Worm (Caenorhabditis elegans): Measurements from ENCODE around the gene C15C8.7.
A peak's percentile ranks its signal among the peaks of the same experiment; 100 is the strongest.

C15C8.7 gene

DNA sequence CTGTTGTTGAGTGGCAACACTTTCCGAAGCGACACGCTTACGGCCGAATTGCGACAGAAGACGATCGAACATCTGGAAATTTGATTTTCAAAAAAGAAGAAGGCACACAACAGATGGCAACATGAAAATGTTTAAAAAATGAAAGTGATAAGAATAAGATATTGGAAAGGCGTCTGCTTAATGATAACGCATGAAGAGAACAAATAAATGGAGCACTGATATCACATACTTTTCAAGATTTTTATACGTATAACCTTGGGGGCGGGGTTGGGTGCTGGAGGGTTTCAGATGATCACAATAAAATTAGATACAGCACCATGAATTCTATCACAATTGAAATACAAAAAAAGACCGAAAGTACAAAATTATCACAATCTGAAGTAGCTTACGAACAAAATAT is at the start of gene C15C8.7:
Gene C15C8.7 (minus strand): TSS at position 72 of the 400 bp plus-strand sequence.
- TF ChIP-seq nhr-43 (tag; optimal IDR thresholded peaks at IDR 0.05; ENCODE audit: poor library complexity, severe bottlenecking) (no peak), pqm-1 (tag; optimal IDR thresholded peaks at IDR 0.05) (peak; percentile 42), elt-2 (tag; optimal IDR thresholded peaks at IDR 0.05) (peak; percentile 92), nfya-1 (tag; optimal IDR thresholded peaks at IDR 0.05; ENCODE audit: insufficient read depth) (no peak), ceh-82 (tag; optimal IDR thresholded peaks at IDR 0.05) (no peak), nhr-76 (tag; optimal IDR thresholded peaks at IDR 0.05) (no peak)

DNA sequence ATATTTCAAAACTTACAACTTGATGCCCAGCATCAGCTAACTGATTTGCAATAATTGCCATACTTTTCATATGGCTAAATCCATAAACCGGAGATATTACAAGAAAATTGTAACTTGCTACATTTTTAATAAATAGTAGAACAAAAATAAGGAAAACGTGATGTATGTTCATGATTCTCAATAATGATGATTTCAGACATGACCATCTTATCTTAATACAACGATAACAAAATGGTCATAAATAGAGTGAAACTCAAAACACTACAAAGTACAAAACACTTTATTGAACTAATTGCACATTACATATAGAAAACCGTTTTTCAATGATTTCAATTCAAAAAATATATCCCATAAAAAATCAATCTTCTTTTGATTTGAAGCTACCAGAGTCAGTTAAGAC is 47.9 kb upstream of the C15C8.7 start, which contains the start of gene ugt-5:
Gene ugt-5 (minus strand): TSS at position 214 of the 400 bp plus-strand sequence.
- TF ChIP-seq elt-2 (tag; optimal IDR thresholded peaks at IDR 0.05), result peak; percentile 52
- no peak for TF ChIP-seq eor-1 (tag; optimal IDR thresholded peaks at IDR 0.05)
- TF ChIP-seq pqm-1 (tag; optimal IDR thresholded peaks at IDR 0.05), result peak; percentile 86
- TF ChIP-seq skn-1 (tag; optimal IDR thresholded peaks at IDR 0.05), result peak; percentile 68

DNA sequence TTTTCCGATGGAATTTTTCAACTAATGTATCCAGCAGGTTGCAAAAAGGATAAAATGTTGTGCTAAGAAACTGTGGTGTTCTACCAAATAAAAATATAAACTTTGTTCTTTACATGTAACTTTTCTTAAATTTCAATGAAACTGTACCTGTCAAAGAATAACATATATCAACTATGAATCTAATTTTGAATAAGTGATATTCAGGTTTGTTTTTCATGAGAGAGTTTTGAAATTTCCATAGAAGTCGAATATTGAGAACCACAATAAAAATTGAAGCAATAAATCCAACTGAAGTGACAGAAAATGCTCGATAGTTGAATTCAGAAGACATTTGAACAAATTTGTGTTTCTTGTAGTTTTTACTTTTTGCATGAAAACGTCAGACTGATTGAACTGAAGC is 45.3 kb upstream of the C15C8.7 start, which contains the start of gene srbc-43:
Gene srbc-43 (minus strand): TSS at position 331 of the 400 bp plus-strand sequence.
- no peak for TF ChIP-seq snpc-4 (tag; optimal IDR thresholded peaks at IDR 0.05)
- no peak for TF ChIP-seq nhr-11 (tag; optimal IDR thresholded peaks at IDR 0.05)
- TF ChIP-seq pha-4 (tag; optimal IDR thresholded peaks at IDR 0.05), result no peak

DNA sequence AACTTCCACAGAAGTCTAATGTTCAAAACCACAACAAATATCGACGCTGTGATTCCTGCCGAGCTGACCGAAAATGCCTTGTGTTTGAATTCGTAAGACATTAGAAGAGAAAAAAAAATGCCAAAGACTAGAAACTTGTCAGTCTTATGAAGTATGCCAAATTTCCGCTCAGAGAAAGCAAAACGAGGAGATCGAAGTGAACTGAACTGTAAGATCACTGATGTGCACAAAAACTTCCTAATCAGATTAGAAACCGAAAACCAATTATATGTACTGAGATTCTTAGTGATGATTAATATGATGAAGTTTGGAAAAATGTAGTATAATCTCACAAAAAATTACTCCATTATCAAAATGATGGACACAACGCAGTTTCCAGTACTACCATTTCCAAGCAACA is 43.6 kb upstream of the C15C8.7 start, which contains the start of gene srbc-44:
Gene srbc-44 (minus strand): TSS at position 101 of the 400 bp plus-strand sequence.
- no peak for TF ChIP-seq pha-4 (tag; optimal IDR thresholded peaks at IDR 0.05)

- peak; percentile 44 for TF ChIP-seq nhr-25 (tag; optimal IDR thresholded peaks at IDR 0.05)
- no peak for TF ChIP-seq zag-1 (tag; optimal IDR thresholded peaks at IDR 0.05)
These were observed 42.2 kb upstream of the C15C8.7 start, which contains the start of gene fkb-4 for ce11 chrV:12787026-12787425. TSS of gene fkb-4 (minus strand) at chrV:12787126.

ce11 chrV:12786340-12786739 is 41.5 kb upstream of the C15C8.7 start:
- TF ChIP-seq nhr-25 (tag; optimal IDR thresholded peaks at IDR 0.05) (no peak), nhr-11 (tag; optimal IDR thresholded peaks at IDR 0.05) (no peak), nhr-23 (tag; optimal IDR thresholded peaks at IDR 0.05) (no peak), fkh-2 (tag; optimal IDR thresholded peaks at IDR 0.05) (no peak), nhr-237 (tag; optimal IDR thresholded peaks at IDR 0.05) (no peak), pha-4 (tag; optimal IDR thresholded peaks at IDR 0.05) (no peak), pqm-1 (tag; optimal IDR thresholded peaks at IDR 0.05) (no peak), nhr-77 (tag; optimal IDR thresholded peaks at IDR 0.05) (no peak)

ce11 chrV:12784861-12785260 is 40.0 kb upstream of the C15C8.7 start, which contains the start of gene sre-20:
TSS of gene sre-20 (minus strand) at chrV:12784961.
- TF ChIP-seq ceh-9 (tag; optimal IDR thresholded peaks at IDR 0.05) (no peak), nhr-67 (tag; optimal IDR thresholded peaks at IDR 0.05) (no peak), elt-3 (tag; optimal IDR thresholded peaks at IDR 0.05) (no peak), lin-39 (tag; optimal IDR thresholded peaks at IDR 0.05) (no peak)

DNA sequence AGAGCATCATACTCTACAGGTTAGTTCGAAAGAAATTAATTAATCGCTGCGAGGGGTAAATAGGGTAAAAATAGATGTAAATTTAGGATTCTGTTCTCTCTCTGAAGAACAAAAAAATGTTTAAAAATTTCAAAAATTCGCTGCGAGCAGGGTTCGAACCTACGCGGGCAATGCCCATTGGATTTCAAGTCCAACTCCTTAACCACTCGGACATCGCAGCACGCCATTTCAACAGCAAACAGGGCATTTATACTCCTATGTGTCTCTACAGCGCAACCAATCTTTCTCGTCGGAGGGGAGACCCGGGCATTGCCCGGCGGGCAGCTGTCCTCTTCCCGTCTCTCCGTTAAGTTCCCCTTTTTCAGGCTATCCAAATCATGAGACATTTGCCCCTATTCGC is 35.4 kb upstream of the C15C8.7 start:
- no peak for TF ChIP-seq mdl-1 (tag; optimal IDR thresholded peaks at IDR 0.05)
- peak; percentile 29 for TF ChIP-seq nhr-43 (tag; optimal IDR thresholded peaks at IDR 0.05; ENCODE audit: poor library complexity, severe bottlenecking)
- TF ChIP-seq nfya-1 (tag; optimal IDR thresholded peaks at IDR 0.05; ENCODE audit: insufficient read depth), result peak; percentile 49
- TF ChIP-seq lin-15B (tag; optimal IDR thresholded peaks at IDR 0.05), result no peak
- TF ChIP-seq elt-1 (tag; optimal IDR thresholded peaks at IDR 0.05), result no peak
- no peak for TF ChIP-seq aly-2 (tag; optimal IDR thresholded peaks at IDR 0.05)
- peak; percentile 33 for TF ChIP-seq pha-4 (tag; optimal IDR thresholded peaks at IDR 0.05)
- no peak for TF ChIP-seq ztf-11 (tag; optimal IDR thresholded peaks at IDR 0.05)
- TF ChIP-seq zag-1 (tag; optimal IDR thresholded peaks at IDR 0.05), result no peak
- TF ChIP-seq ama-1 (optimal IDR thresholded peaks at IDR 0.05), result no peak
- peak; percentile 35 for TF ChIP-seq ceh-82 (tag; optimal IDR thresholded peaks at IDR 0.05)
- peak; percentile 1 for TF ChIP-seq lin-39 (tag; optimal IDR thresholded peaks at IDR 0.05)
- TF ChIP-seq ZK546.5 (tag; optimal IDR thresholded peaks at IDR 0.05), result no peak
- TF ChIP-seq ceh-28 (tag; optimal IDR thresholded peaks at IDR 0.05), result no peak
- TF ChIP-seq nhr-76 (tag; optimal IDR thresholded peaks at IDR 0.05), result no peak
- TF ChIP-seq lsy-12 (tag; optimal IDR thresholded peaks at IDR 0.05), result peak; percentile 57
- no peak for TF ChIP-seq fkh-2 (tag; optimal IDR thresholded peaks at IDR 0.05)
- TF ChIP-seq hmg-11 (tag; optimal IDR thresholded peaks at IDR 0.05), result peak; percentile 64
- no peak for TF ChIP-seq ceh-9 (tag; optimal IDR thresholded peaks at IDR 0.05)
- TF ChIP-seq nhr-23 (tag; optimal IDR thresholded peaks at IDR 0.05), result no peak
- TF ChIP-seq ztf-4 (tag; optimal IDR thresholded peaks at IDR 0.05), result no peak
- no peak for TF ChIP-seq jun-1 (tag; optimal IDR thresholded peaks at IDR 0.05)
- peak; percentile 22 for TF ChIP-seq tbx-2 (tag; optimal IDR thresholded peaks at IDR 0.05)
- no peak for TF ChIP-seq ceh-16 (tag; optimal IDR thresholded peaks at IDR 0.05)
- TF ChIP-seq unc-62 (GFP tag; optimal IDR thresholded peaks at IDR 0.05), result no peak
- no peak for TF ChIP-seq fkh-10 (GFP tag; optimal IDR thresholded peaks at IDR 0.05)
- peak; percentile 28 for TF ChIP-seq elt-2 (tag; optimal IDR thresholded peaks at IDR 0.05)
